Worm (Caenorhabditis elegans) whole organism, L2 larva: ENCODE measurements around the gene mrps-12.

Experiments
- C34F6.9 ChIP-seq: fragments of 150-350 bp; optimal IDR thresholded peaks from 2 replicates; lab custom pipeline; 2014; ENCODE audit warnings: missing biosample characterization, missing genetic modification characterization
- F13H6.1 ChIP-seq: sonication (generic microtip); optimal IDR thresholded peaks from 2 replicates; lab custom pipeline; 2016; ENCODE audit warnings: missing genetic modification characterization, missing compliant biosample characterization
- R02D3.7 ChIP-seq: fragments of 150-350 bp; optimal IDR thresholded peaks from 2 replicates; lab custom pipeline; 2014; ENCODE audit warnings: missing biosample characterization, missing genetic modification characterization
- Y55F3AM.14 ChIP-seq: fragments of 200-800 bp; sonication (Bioruptor generic); optimal IDR thresholded peaks from 2 replicates; lab custom pipeline; 2018; ENCODE audit warnings: mild to moderate bottlenecking, missing genetic modification characterization, missing compliant biosample characterization
- ZK546.5 ChIP-seq: sonication (generic microtip); optimal IDR thresholded peaks from 2 replicates; lab custom pipeline; 2017; ENCODE audit warnings: missing biosample characterization, missing genetic modification characterization
- alr-1 ChIP-seq: fragments of 150-350 bp; optimal IDR thresholded peaks from 2 replicates; lab custom pipeline; 2014; ENCODE audit warnings: missing biosample characterization, missing genetic modification characterization
- aly-2 ChIP-seq: fragments of 150-350 bp; optimal IDR thresholded peaks from 2 replicates; lab custom pipeline; 2014; ENCODE audit warnings: missing biosample characterization, missing genetic modification characterization
- ama-1 ChIP-seq: fragments of 150-350 bp; optimal IDR thresholded peaks from 2 replicates; lab custom pipeline; 2018; ENCODE audit warnings: inconsistent platforms
- blmp-1 ChIP-seq: sonication (generic microtip); optimal IDR thresholded peaks from 2 replicates; lab custom pipeline; 2017; ENCODE audit warnings: missing genetic modification characterization, mild to moderate bottlenecking, missing compliant biosample characterization, antibody characterized with exemption, moderate library complexity; ENCODE audit not compliant: insufficient read depth
- ceh-16 ChIP-seq: fragments of 150-350 bp; optimal IDR thresholded peaks from 2 replicates; lab custom pipeline; 2014; ENCODE audit warnings: missing biosample characterization, missing genetic modification characterization
- ceh-82 ChIP-seq: fragments of 150-350 bp; optimal IDR thresholded peaks from 2 replicates; lab custom pipeline; 2014; ENCODE audit warnings: missing biosample characterization, missing genetic modification characterization
- crh-2 ChIP-seq: sonication (generic microtip); optimal IDR thresholded peaks from 2 replicates; lab custom pipeline; 2017; ENCODE audit warnings: missing biosample characterization, missing genetic modification characterization
- dmd-4 ChIP-seq: sonication (generic microtip); optimal IDR thresholded peaks from 2 replicates; lab custom pipeline; 2017; ENCODE audit warnings: missing biosample characterization, missing genetic modification characterization
- egl-27 ChIP-seq: sonication (generic microtip); optimal IDR thresholded peaks from 3 replicates; lab custom pipeline; 2017; ENCODE audit warnings: missing biosample characterization, missing genetic modification reagents, missing genetic modification characterization
- elt-1 ChIP-seq: fragments of 150-350 bp; optimal IDR thresholded peaks from 2 replicates; lab custom pipeline; 2014; ENCODE audit warnings: missing biosample characterization, missing genetic modification characterization
- elt-3 ChIP-seq: sonication (generic microtip); optimal IDR thresholded peaks from 2 replicates; lab custom pipeline; 2017; ENCODE audit warnings: missing biosample characterization, missing genetic modification characterization
- fos-1 ChIP-seq: fragments of 150-350 bp; optimal IDR thresholded peaks from 2 replicates; lab custom pipeline; 2014; ENCODE audit warnings: missing biosample characterization, missing genetic modification characterization
- gmeb-1 ChIP-seq: fragments of 150-350 bp; optimal IDR thresholded peaks from 2 replicates; lab custom pipeline; 2014; ENCODE audit warnings: missing biosample characterization, missing genetic modification characterization
- lin-11 ChIP-seq: fragments of 150-350 bp; sonication (generic microtip); optimal IDR thresholded peaks from 2 replicates; lab custom pipeline; 2014; ENCODE audit warnings: missing biosample characterization, missing genetic modification characterization, inconsistent platforms, mixed read lengths
- lin-13 ChIP-seq: fragments of 150-350 bp; optimal IDR thresholded peaks from 2 replicates; lab custom pipeline; 2014; ENCODE audit warnings: missing biosample characterization, missing genetic modification reagents, missing genetic modification characterization
- lin-39 ChIP-seq: fragments of 150-350 bp; optimal IDR thresholded peaks from 2 replicates; lab custom pipeline; 2014; ENCODE audit warnings: missing biosample characterization, missing genetic modification reagents, missing genetic modification characterization
- lsy-2 ChIP-seq, 2 experiments: fragments of 150-350 bp in 1 of 2; sonication (generic microtip) in 1 of 2; optimal IDR thresholded peaks; 2 replicates each; lab custom pipeline; 2014 to 2017; ENCODE audit warnings: missing biosample characterization in 2 of 2, missing genetic modification characterization in 2 of 2
- mab-5 ChIP-seq: fragments of 150-350 bp; optimal IDR thresholded peaks from 2 replicates; lab custom pipeline; 2014; ENCODE audit warnings: missing biosample characterization, missing genetic modification characterization
- mbf-1 ChIP-seq: sonication (generic microtip); optimal IDR thresholded peaks from 2 replicates; lab custom pipeline; 2017; ENCODE audit warnings: missing biosample characterization, missing genetic modification characterization
- mdl-1 ChIP-seq, 2 experiments: fragments of 150-350 bp in 1 of 2; sonication (generic microtip) in 1 of 2; optimal IDR thresholded peaks; 2 replicates each; lab custom pipeline; 2017; ENCODE audit warnings: missing biosample characterization in 2 of 2, missing genetic modification characterization in 2 of 2
- nhr-10 ChIP-seq: sonication (generic microtip); optimal IDR thresholded peaks from 2 replicates; lab custom pipeline; 2017; ENCODE audit warnings: missing biosample characterization, missing genetic modification characterization
- nhr-11 ChIP-seq: fragments of 150-350 bp; optimal IDR thresholded peaks from 2 replicates; lab custom pipeline; 2014; ENCODE audit warnings: missing biosample characterization, missing genetic modification characterization
- nhr-12 ChIP-seq: fragments of 150-350 bp; optimal IDR thresholded peaks from 2 replicates; lab custom pipeline; 2014; ENCODE audit warnings: missing biosample characterization, missing genetic modification characterization
- nhr-129 ChIP-seq: fragments of 150-350 bp; optimal IDR thresholded peaks from 2 replicates; lab custom pipeline; 2014; ENCODE audit warnings: missing biosample characterization, missing genetic modification characterization
- nhr-21 ChIP-seq: fragments of 150-350 bp; optimal IDR thresholded peaks from 2 replicates; lab custom pipeline; 2014; ENCODE audit warnings: missing biosample characterization, missing genetic modification characterization
- nhr-23 ChIP-seq: fragments of 150-350 bp; optimal IDR thresholded peaks from 2 replicates; lab custom pipeline; 2014; ENCODE audit warnings: missing biosample characterization, missing genetic modification reagents, missing genetic modification characterization
- nhr-237 ChIP-seq: fragments of 150-350 bp; optimal IDR thresholded peaks from 2 replicates; lab custom pipeline; 2014; ENCODE audit warnings: missing biosample characterization, missing genetic modification characterization
- nhr-25 ChIP-seq: fragments of 150-350 bp; sonication (generic microtip); optimal IDR thresholded peaks from 3 replicates; lab custom pipeline; 2014; ENCODE audit warnings: missing biosample characterization, missing genetic modification characterization
- nhr-6 ChIP-seq: fragments of 150-350 bp; optimal IDR thresholded peaks from 2 replicates; lab custom pipeline; 2014; ENCODE audit warnings: missing biosample characterization, missing genetic modification characterization
- nhr-77 ChIP-seq: fragments of 150-350 bp; optimal IDR thresholded peaks from 2 replicates; lab custom pipeline; 2014; ENCODE audit warnings: missing biosample characterization, missing genetic modification characterization
- peb-1 ChIP-seq: fragments of 150-350 bp; optimal IDR thresholded peaks from 2 replicates; lab custom pipeline; 2014; ENCODE audit warnings: missing biosample characterization, missing genetic modification characterization
- sem-4 ChIP-seq: fragments of 150-350 bp; optimal IDR thresholded peaks from 2 replicates; lab custom pipeline; 2014; ENCODE audit warnings: missing biosample characterization, missing genetic modification reagents, missing genetic modification characterization
- skn-1 ChIP-seq: sonication (generic microtip); optimal IDR thresholded peaks from 2 replicates; lab custom pipeline; 2017; ENCODE audit warnings: missing biosample characterization, missing genetic modification characterization
- sma-3 ChIP-seq: sonication (generic microtip); optimal IDR thresholded peaks from 2 replicates; lab custom pipeline; 2016; ENCODE audit warnings: missing genetic modification reagents, missing genetic modification characterization, missing compliant biosample characterization
- sma-9 ChIP-seq, 2 experiments: fragments of 150-350 bp in 1 of 2; sonication (generic microtip) in 1 of 2; optimal IDR thresholded peaks; 2 replicates each; lab custom pipeline; 2014 to 2016; ENCODE audit warnings: missing genetic modification characterization in 2 of 2, mild to moderate bottlenecking in 1 of 2, missing biosample characterization in 1 of 2, missing compliant biosample characterization in 1 of 2, missing genetic modification reagents in 1 of 2, moderate library complexity in 1 of 2
- snpc-4 ChIP-seq: fragments of 150-350 bp; optimal IDR thresholded peaks from 2 replicates; lab custom pipeline; 2014; ENCODE audit warnings: missing biosample characterization, missing genetic modification characterization
- unc-39 ChIP-seq: fragments of 150-350 bp; optimal IDR thresholded peaks from 2 replicates; lab custom pipeline; 2014; ENCODE audit warnings: missing biosample characterization, missing genetic modification characterization
- unc-55 ChIP-seq: fragments of 150-350 bp; sonication (generic microtip); optimal IDR thresholded peaks from 3 replicates; lab custom pipeline; 2014; ENCODE audit warnings: missing biosample characterization, missing genetic modification reagents, missing genetic modification characterization
- unc-62 ChIP-seq: fragments of 150-350 bp; optimal IDR thresholded peaks from 2 replicates; lab custom pipeline; 2014; ENCODE audit warnings: missing biosample characterization, missing genetic modification reagents, missing genetic modification characterization
- zag-1 ChIP-seq: fragments of 150-350 bp; optimal IDR thresholded peaks from 2 replicates; lab custom pipeline; 2014; ENCODE audit warnings: missing biosample characterization, missing genetic modification characterization
- ztf-1 ChIP-seq: fragments of 200-800 bp; sonication (Bioruptor generic); conservative IDR thresholded peaks from 2 replicates; pipeline ENCODE4 v1.3.6; 2022; ENCODE audit warnings: missing genetic modification characterization, missing compliant biosample characterization
- ztf-11 ChIP-seq: sonication (generic microtip); optimal IDR thresholded peaks from 2 replicates; lab custom pipeline; 2017; ENCODE audit warnings: missing biosample characterization, missing genetic modification characterization
- ztf-4 ChIP-seq: fragments of 150-350 bp; optimal IDR thresholded peaks from 2 replicates; lab custom pipeline; 2014; ENCODE audit warnings: missing biosample characterization, missing genetic modification characterization

The mrps-12 gene

DNA sequence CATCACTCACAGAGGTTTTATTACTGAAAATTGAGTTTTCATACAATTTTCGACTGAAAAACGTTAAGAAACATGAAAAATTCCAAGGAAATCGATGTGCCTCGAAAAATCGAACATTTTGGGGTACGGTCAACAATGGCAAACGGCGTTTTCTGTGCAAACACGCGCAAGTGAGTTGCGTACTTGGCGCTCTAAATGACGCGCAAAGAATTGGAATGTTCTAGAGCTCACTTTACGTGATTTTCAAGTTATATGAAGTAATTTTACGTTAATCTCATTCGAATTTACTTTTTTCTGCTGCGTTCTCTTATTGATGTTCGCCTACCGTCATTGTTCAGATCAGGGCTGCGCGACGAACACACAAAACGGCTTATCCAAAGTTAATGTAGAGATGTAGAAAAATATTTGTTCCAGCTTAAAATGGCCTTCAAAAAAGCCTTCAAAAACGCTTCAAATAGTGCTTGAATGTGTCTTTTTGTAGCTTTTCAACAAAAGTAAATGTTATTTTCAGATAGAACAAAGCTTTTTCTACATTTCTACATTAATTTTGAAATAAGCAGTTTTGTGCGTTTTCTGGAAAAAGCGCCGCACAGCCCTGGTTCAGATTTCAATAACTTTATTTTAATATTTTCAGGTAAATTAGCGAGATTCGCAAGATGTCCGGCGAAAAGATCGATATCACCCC, 7.8 kb downstream of the mrps-12 start, which contains the start of the genes F31D4.2 and fkb-6:
F31D4.2 (minus strand) TSS at position 23 of the 685 bp plus-strand sequence.
fkb-6 (plus strand) TSS at position 635 of the 685 bp plus-strand sequence.
- TF ChIP-seq nhr-129 (tag; lab: Kevin White, UChicago) (peak; percentile 83), nhr-11 (tag; lab: Kevin White, UChicago) (no peak), R02D3.7 (tag; lab: Kevin White, UChicago) (no peak), sma-3 (GFP tag; lab: Kevin White, UChicago) (peak; percentile 75), nhr-12 (tag; lab: Kevin White, UChicago) (no peak), unc-39 (tag; lab: Kevin White, UChicago) (no peak), fos-1 (tag; lab: Kevin White, UChicago) (peak; percentile 41), ama-1 (lab: Kevin White, UChicago) (peak; percentile 81), nhr-25 (tag; lab: Kevin White, UChicago) (peak; percentile 22), ceh-16 (no peak), F13H6.1 (tag; lab: Kevin White, UChicago) (peak; percentile 64), nhr-77 (no peak), alr-1 (tag; lab: Kevin White, UChicago) (no peak), nhr-237 (tag; lab: Kevin White, UChicago) (no peak), crh-2 (tag; lab: Kevin White, UChicago) (peak; percentile 77), elt-3 (tag; lab: Kevin White, UChicago) (no peak), dmd-4 (tag; lab: Kevin White, UChicago) (no peak), nhr-23 (tag; lab: Kevin White, UChicago) (no peak), nhr-10 (tag; lab: Kevin White, UChicago) (no peak), blmp-1 (tag; lab: Kevin White, UChicago) (no peak), skn-1 (tag; lab: Kevin White, UChicago) (no peak), gmeb-1 (tag; lab: Kevin White, UChicago) (peak; percentile 69), Y55F3AM.14 (GFP tag; lab: Kevin White, UChicago) (no peak), lin-39 (no peak), nhr-6 (tag; lab: Kevin White, UChicago) (no peak), lin-11 (tag; lab: Kevin White, UChicago) (peak; percentile 54), C34F6.9 (tag; lab: Kevin White, UChicago) (peak; percentile 93), snpc-4 (tag; lab: Kevin White, UChicago) (peak; percentile 56), mab-5 (peak; percentile 33), mbf-1 (tag; lab: Kevin White, UChicago) (no peak), sem-4 (tag; lab: Kevin White, UChicago) (peak; percentile 1), aly-2 (no peak), lin-13 (GFP tag; lab: Kevin White, UChicago) (peak; percentile 62), zag-1 (peak; percentile 25), ztf-11 (no peak), ztf-4 (tag; lab: Kevin White, UChicago) (peak; percentile 62), peb-1 (tag; lab: Kevin White, UChicago) (no peak), ceh-82 (no peak), lsy-2 (tag; optimal IDR thresholded peaks at IDR 0.05; lab: Kevin White, UChicago) (peak; percentile 93 to 98), nhr-21 (tag; lab: Kevin White, UChicago) (peak; percentile 21), ztf-1 (GFP tag; lab: Robert Waterston, UW) (no peak), elt-1 (tag; lab: Kevin White, UChicago) (no peak), sma-9 (GFP tag; optimal IDR thresholded peaks at IDR 0.05; lab: Kevin White, UChicago) (peak; percentile 58), sma-9 (tag; optimal IDR thresholded peaks at IDR 0.05; lab: Kevin White, UChicago) (no peak), ZK546.5 (tag; lab: Kevin White, UChicago) (no peak), unc-62 (GFP tag; lab: Kevin White, UChicago) (no peak), egl-27 (tag; lab: Kevin White, UChicago) (peak; percentile 30), mdl-1 (tag; optimal IDR thresholded peaks at IDR 0.05; lab: Kevin White, UChicago) (no peak), unc-55 (GFP tag; lab: Kevin White, UChicago) (peak; percentile 92)
